Fruit fly (Drosophila melanogaster): ENCODE data around the gene CG33203.

DNA sequence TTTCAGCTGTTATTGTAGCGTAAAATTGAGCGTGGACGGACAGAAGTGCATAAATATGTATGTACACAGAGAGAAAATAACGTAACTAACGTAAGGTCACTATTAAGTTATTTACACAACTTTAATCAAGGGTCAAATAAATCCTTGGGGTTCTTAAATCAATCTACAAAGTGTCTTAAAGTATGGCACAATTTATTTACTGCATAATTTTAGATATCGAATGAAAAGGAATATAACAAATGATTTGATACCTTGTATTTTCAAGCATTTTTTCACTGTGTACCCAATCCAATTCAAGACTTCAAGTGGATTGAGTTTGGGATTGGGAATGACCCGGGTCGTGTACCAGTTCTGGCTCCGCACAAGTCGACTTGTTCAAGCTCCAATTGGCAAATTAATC is 45.5 kb downstream of the CG33203 start:
- no peak for TF ChIP-seq dsf (GFP tag; optimal IDR thresholded peaks at IDR 0.05; ENCODE audit: borderline replicate concordance)
- no peak for TF ChIP-seq N (GFP tag; optimal IDR thresholded peaks at IDR 0.05)
- TF ChIP-seq psq (GFP tag; optimal IDR thresholded peaks at IDR 0.05), result no peak
- TF ChIP-seq Dfd (GFP tag; optimal IDR thresholded peaks at IDR 0.05), result no peak
- TF ChIP-seq woc (GFP tag; optimal IDR thresholded peaks at IDR 0.05), result no peak
- no peak for TF ChIP-seq h (GFP tag; optimal IDR thresholded peaks at IDR 0.05)
- no peak for TF ChIP-seq usp (GFP tag; optimal IDR thresholded peaks at IDR 0.05)
- no peak for TF ChIP-seq Abd-B (GFP tag; optimal IDR thresholded peaks at IDR 0.05)
- TF ChIP-seq foxo (GFP tag; optimal IDR thresholded peaks at IDR 0.05), result no peak
- TF ChIP-seq lola (GFP tag; optimal IDR thresholded peaks at IDR 0.05), result no peak
- TF ChIP-seq Myc (optimal IDR thresholded peaks at IDR 0.05), result no peak
